Fruit fly (Drosophila melanogaster): Measurements from ENCODE around the gene cerv.

DNA sequence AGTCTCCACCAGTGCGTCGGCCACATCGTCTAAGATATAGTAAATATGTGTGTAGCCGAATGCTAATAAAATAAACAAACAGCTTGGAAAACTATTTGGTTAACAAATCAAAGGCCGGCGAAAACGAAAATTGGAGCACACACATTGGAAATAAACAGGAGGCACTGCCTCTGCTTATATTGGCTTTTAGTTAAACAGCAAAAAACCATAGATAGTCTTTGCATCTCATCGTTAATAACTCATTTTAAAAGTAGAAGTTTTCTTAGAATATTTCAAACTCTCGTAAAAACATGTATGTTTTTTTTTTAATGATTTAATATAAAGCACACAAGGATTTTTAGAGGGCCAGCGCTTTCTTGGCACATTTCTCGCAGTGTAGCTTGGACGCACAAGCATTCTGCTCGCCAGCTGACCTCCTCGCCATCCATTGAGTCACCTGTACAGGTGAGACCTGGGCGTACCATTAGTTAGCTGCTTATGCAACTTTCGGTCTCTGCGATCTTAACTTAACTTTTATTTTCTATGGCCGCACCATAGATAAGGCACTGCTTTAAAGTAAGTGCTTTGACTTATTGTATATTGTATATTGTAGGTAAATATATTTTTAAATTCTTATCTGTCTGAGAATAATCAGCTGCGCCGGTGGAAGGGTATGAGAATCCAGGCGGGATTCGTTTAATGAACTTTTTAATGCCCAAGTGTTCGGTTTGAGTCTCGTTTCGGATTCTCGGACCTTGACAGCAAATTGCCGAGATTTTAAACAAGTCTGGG, 13.9 kb upstream of the cerv start:
- TF ChIP-seq Sin3A (optimal IDR thresholded peaks at IDR 0.05) = no peak
- no peak for TF ChIP-seq Myc (optimal IDR thresholded peaks at IDR 0.05)
- no peak for TF ChIP-seq psq (optimal IDR thresholded peaks at IDR 0.05)
- no peak for TF ChIP-seq h (optimal IDR thresholded peaks at IDR 0.05)
- no peak for TF ChIP-seq ttk (optimal IDR thresholded peaks at IDR 0.05)
- TF ChIP-seq insv (optimal IDR thresholded peaks at IDR 0.05) = no peak
